Worm (Caenorhabditis elegans): ENCODE measurements around the gene glr-7.

The glr-7 gene

DNA sequence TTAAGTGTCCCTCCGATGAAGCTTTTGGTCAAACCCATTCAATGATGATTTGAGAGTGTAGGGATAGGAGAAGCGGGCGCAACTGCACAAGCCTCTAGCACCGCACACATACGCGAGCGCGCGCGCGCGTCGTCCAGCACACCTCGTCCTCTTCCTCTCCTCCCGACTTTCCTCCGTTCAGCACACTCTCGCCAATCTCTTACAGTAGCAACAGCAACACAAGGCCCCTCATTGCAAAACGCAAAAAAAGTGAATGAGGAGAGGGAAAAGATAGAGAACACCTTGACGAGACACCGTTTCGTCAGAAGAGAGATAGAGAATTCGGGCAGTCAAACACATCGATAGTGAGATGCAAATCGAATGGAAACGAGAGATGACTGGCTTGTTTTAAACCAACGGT, 12.8 kb upstream of the glr-7 start (continued):
- TF ChIP-seq madf-3 (GFP tag; IDR thresholded peaks at IDR 0.05) (no peak), hmg-20 (GFP tag; IDR thresholded peaks at IDR 0.05) (no peak), dpl-1 (GFP tag; optimal IDR thresholded peaks at IDR 0.05) (no peak), lin-40 (tag; optimal IDR thresholded peaks at IDR 0.05) (peak; percentile 44), somi-1 (GFP tag; optimal IDR thresholded peaks at IDR 0.05) (no peak), F39B2.1 (GFP tag; IDR thresholded peaks at IDR 0.05) (no peak), snpc-4 (GFP tag; optimal IDR thresholded peaks at IDR 0.05) (no peak), snpc-4 (tag; optimal IDR thresholded peaks at IDR 0.05) (no peak), F49E8.2 (tag; optimal IDR thresholded peaks at IDR 0.05; ENCODE audit: insufficient read depth) (no peak)

DNA sequence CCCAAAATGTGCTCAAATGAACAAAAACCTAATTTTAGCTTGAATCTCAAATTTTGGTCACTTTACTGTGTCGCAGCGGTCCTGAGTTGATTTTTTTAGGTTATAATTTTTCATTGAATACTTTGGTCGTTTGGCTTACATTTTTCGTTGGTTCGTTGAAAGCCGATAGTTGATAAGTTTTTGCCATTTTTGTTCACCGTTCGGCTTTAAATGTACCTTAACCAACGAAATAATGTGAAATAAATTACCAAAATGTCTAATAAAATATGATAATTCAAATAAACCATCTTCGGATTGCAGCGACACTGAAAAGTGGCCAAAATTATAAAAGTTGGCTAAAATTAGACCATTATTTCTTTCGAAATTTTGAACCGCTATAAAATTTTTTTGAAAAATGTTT, 10.6 kb upstream of the glr-7 start:
- TF ChIP-seq C17E4.6 (GFP tag; IDR thresholded peaks at IDR 0.05) (no peak), F10E7.11 (tag; optimal IDR thresholded peaks at IDR 0.05) (no peak), B0035.1 (tag; optimal IDR thresholded peaks at IDR 0.05) (no peak), snpc-4 (GFP tag; optimal IDR thresholded peaks at IDR 0.05) (no peak), snpc-4 (tag; optimal IDR thresholded peaks at IDR 0.05) (no peak), F37B4.10 (GFP tag; IDR thresholded peaks at IDR 0.05) (no peak), T07F8.4 (tag; optimal IDR thresholded peaks at IDR 0.05) (no peak), hmg-20 (GFP tag; IDR thresholded peaks at IDR 0.05) (no peak), xnd-1 (tag; optimal IDR thresholded peaks at IDR 0.05) (no peak), bed-2 (GFP tag; IDR thresholded peaks at IDR 0.05) (no peak), madf-8 (GFP tag; conservative IDR thresholded peaks at IDR 0.05) (no peak), sea-2 (GFP tag; IDR thresholded peaks at IDR 0.05) (no peak), C06A6.2 (GFP tag; conservative IDR thresholded peaks at IDR 0.05) (no peak), ztf-6 (GFP tag; IDR thresholded peaks at IDR 0.05) (no peak)

DNA sequence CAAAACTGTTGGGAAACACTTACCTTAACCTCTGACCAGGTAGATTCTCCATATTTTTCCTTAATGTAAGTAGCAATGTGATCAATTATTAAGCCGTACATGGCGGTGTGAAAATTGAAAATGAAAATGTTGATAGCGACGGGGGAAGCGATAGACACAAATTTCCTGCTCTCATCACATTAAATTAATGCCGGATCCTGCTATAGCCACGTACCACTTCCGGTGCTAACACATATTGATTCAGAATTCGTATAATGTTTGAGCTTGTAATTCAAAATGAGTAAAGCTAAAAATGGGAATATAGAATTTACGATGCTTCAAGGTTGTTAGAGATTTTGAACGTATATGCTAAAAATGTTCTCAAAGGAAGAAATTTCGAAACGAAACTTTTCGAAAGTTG, 7.7 kb upstream of the glr-7 start, which contains the start of gene gcy-31:
TSS of gene gcy-31 (minus strand) at position 101 of the 400 bp plus-strand sequence.
- no peak for TF ChIP-seq nfyb-1 (GFP tag; IDR thresholded peaks at IDR 0.05)
- TF ChIP-seq let-526 (GFP tag; IDR thresholded peaks at IDR 0.05): no peak
- no peak for TF ChIP-seq ekl-4 (GFP tag; IDR thresholded peaks at IDR 0.05)
- TF ChIP-seq somi-1 (GFP tag; optimal IDR thresholded peaks at IDR 0.05): no peak
- no peak for TF ChIP-seq attf-6 (GFP tag; IDR thresholded peaks at IDR 0.05)
- no peak for TF ChIP-seq let-607 (tag; optimal IDR thresholded peaks at IDR 0.05)
- no peak for TF ChIP-seq F33H1.4 (GFP tag; IDR thresholded peaks at IDR 0.05)
- no peak for TF ChIP-seq B0035.1 (tag; optimal IDR thresholded peaks at IDR 0.05)
- TF ChIP-seq D2030.7 (GFP tag; IDR thresholded peaks at IDR 0.05): no peak
- TF ChIP-seq unc-130 (GFP tag; optimal IDR thresholded peaks at IDR 0.05): no peak
- no peak for TF ChIP-seq aptf-2 (GFP tag; conservative IDR thresholded peaks at IDR 0.05)
- TF ChIP-seq nfya-1 (tag; optimal IDR thresholded peaks at IDR 0.05; ENCODE audit: borderline replicate concordance, insufficient read depth): no peak
- TF ChIP-seq ceh-91 (GFP tag; IDR thresholded peaks at IDR 0.05): no peak
- TF ChIP-seq hlh-26 (GFP tag; conservative IDR thresholded peaks at IDR 0.05): no peak

DNA sequence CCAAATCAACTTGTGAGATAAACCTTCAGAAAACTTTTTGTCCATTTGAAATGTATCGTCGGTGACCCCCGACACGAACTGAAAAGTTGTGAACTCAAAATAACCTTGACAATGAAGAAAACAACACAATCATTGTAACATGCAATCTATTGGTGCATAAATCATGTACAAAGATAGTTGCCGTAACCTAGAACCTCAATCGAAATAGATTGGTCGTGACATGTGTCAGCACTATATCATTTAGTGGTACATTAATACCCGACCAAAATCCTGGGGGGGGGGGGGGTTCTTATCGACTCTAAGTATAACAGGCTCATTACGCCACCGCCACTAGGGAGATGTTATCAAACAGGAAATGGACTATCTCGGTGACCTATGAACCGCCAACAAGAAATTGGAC, 7.3 kb upstream of the glr-7 start:
- TF ChIP-seq B0261.1 (tag; optimal IDR thresholded peaks at IDR 0.05) (no peak), zim-3 (tag; optimal IDR thresholded peaks at IDR 0.05) (no peak), F49E8.2 (tag; optimal IDR thresholded peaks at IDR 0.05; ENCODE audit: insufficient read depth) (no peak), attf-6 (GFP tag; IDR thresholded peaks at IDR 0.05) (no peak), egl-44 (GFP tag; IDR thresholded peaks at IDR 0.05) (no peak), nhr-179 (tag; optimal IDR thresholded peaks at IDR 0.05) (no peak), die-1 (tag; optimal IDR thresholded peaks at IDR 0.05) (no peak), C17E4.6 (GFP tag; IDR thresholded peaks at IDR 0.05) (no peak), snpc-4 (GFP tag; optimal IDR thresholded peaks at IDR 0.05) (no peak), snpc-4 (tag; optimal IDR thresholded peaks at IDR 0.05) (no peak), Y79H2A.3 (GFP tag; conservative IDR thresholded peaks at IDR 0.05) (no peak)
